Worm (Caenorhabditis elegans) whole organism, late embryonic: ENCODE results near the gene nrx-1.

Experiments
- K09A11.1 ChIP-seq: sonication (generic microtip); optimal IDR thresholded peaks from 2 replicates; lab custom pipeline; 2017; ENCODE audit warnings: antibody characterized with exemption, mild to moderate bottlenecking, missing genetic modification characterization, missing compliant biosample characterization; ENCODE audit not compliant: insufficient read depth
- ama-1 ChIP-seq: fragments of 150-350 bp; optimal IDR thresholded peaks from 2 replicates; lab custom pipeline; 2014
- che-1 ChIP-seq: sonication (generic microtip); optimal IDR thresholded peaks from 2 replicates; lab custom pipeline; 2016; ENCODE audit warnings: mild to moderate bottlenecking, missing genetic modification characterization, missing compliant biosample characterization
- ets-4 ChIP-seq: sonication (generic microtip); optimal IDR thresholded peaks from 2 replicates; lab custom pipeline; 2016; ENCODE audit warnings: missing genetic modification characterization, missing compliant biosample characterization
- fkh-10 ChIP-seq: fragments of 150-350 bp; optimal IDR thresholded peaks from 2 replicates; lab custom pipeline; 2014; ENCODE audit warnings: missing biosample characterization, missing genetic modification reagents, missing genetic modification characterization
- gmeb-2 ChIP-seq: sonication (generic microtip); optimal IDR thresholded peaks from 2 replicates; lab custom pipeline; 2016; ENCODE audit warnings: missing genetic modification characterization, inconsistent platforms, missing compliant biosample characterization
- madf-2 ChIP-seq: sonication (generic microtip); optimal IDR thresholded peaks from 2 replicates; lab custom pipeline; 2017; ENCODE audit warnings: missing genetic modification characterization, missing compliant biosample characterization
- pag-3 ChIP-seq: sonication (generic microtip); optimal IDR thresholded peaks from 2 replicates; lab custom pipeline; 2016; ENCODE audit warnings: missing compliant biosample characterization, missing genetic modification characterization, borderline replicate concordance
- pha-4 ChIP-seq: fragments of 150-350 bp; optimal IDR thresholded peaks from 2 replicates; lab custom pipeline; 2018; ENCODE audit warnings: missing biosample characterization, missing genetic modification reagents, missing genetic modification characterization
- ref-2 ChIP-seq: sonication (generic microtip); optimal IDR thresholded peaks from 2 replicates; lab custom pipeline; 2016; ENCODE audit warnings: missing genetic modification characterization, missing compliant biosample characterization

DNA sequence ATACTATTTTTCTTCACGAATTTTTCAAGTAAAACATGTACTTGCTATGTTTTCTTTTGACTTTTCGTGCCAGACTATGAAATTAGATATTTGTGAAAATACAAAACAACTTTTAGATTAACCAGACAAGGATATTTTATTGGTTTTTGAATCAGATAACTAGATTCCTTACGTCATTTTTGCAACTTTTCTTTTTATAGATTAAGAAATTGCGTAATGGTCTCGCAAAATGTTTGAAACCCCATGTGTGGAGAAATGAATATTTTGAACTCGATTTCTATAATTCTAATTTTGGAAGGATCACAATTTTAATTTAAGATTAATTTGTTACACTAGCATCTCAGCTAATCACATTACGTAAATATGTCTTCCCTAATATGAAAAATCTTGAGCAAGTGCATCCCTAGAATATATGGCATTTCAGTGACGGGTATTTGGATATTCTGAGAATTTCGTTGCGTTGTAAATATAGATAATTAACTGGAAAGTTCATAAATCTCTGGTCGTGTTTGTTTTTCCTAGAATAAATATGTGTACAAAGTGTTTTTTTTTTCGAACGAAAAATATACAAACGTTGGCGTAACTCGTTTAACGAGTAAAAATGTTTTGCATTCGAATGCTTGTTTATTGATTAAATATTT lies 37.8 kb downstream of the nrx-1 start:
- no peak for TF ChIP-seq fkh-10 (GFP tag; lab: Kevin White, UChicago)
- no peak for TF ChIP-seq ama-1 (lab: Kevin White, UChicago)
- TF ChIP-seq ref-2 (tag; lab: Kevin White, UChicago), result no peak
- no peak for TF ChIP-seq pha-4 (tag; lab: Kevin White, UChicago)
- TF ChIP-seq madf-2 (tag; lab: Kevin White, UChicago), result no peak
- TF ChIP-seq K09A11.1, result no peak
- no peak for TF ChIP-seq gmeb-2 (tag; lab: Kevin White, UChicago)
- TF ChIP-seq che-1 (tag; lab: Kevin White, UChicago), result no peak
- TF ChIP-seq pag-3 (tag; lab: Kevin White, UChicago), result no peak
- TF ChIP-seq ets-4 (tag; lab: Kevin White, UChicago), result no peak
